Worm (Caenorhabditis elegans) whole organism, L2 larva: ENCODE results near the gene T08D2.6.
"Not testable (repeated sequence)": the region's sequence is repeated elsewhere in the genome, so short reads cannot be mapped to it uniquely, and the experiment has no call there.

ENCODE experiments used
- lin-11 ChIP-seq: fragments of 150-350 bp; sonication (generic microtip); optimal IDR thresholded peaks from 2 replicates; lab custom pipeline; 2014; ENCODE audit warnings: missing biosample characterization, missing genetic modification characterization, inconsistent platforms, mixed read lengths
- lin-13 ChIP-seq: fragments of 150-350 bp; optimal IDR thresholded peaks from 2 replicates; lab custom pipeline; 2014; ENCODE audit warnings: missing biosample characterization, missing genetic modification reagents, missing genetic modification characterization
- nhr-11 ChIP-seq: fragments of 150-350 bp; optimal IDR thresholded peaks from 2 replicates; lab custom pipeline; 2014; ENCODE audit warnings: missing biosample characterization, missing genetic modification characterization
- unc-39 ChIP-seq: fragments of 150-350 bp; optimal IDR thresholded peaks from 2 replicates; lab custom pipeline; 2014; ENCODE audit warnings: missing biosample characterization, missing genetic modification characterization
- unc-55 ChIP-seq: fragments of 150-350 bp; sonication (generic microtip); optimal IDR thresholded peaks from 3 replicates; lab custom pipeline; 2014; ENCODE audit warnings: missing biosample characterization, missing genetic modification reagents, missing genetic modification characterization
- unc-62 ChIP-seq: fragments of 150-350 bp; optimal IDR thresholded peaks from 2 replicates; lab custom pipeline; 2014; ENCODE audit warnings: missing biosample characterization, missing genetic modification reagents, missing genetic modification characterization

ce11 chrX:163034-163433 is 18.9 kb downstream of the T08D2.6 start, which contains the start of gene tmed-12:
- not testable (repeated sequence) for TF ChIP-seq lin-13 (GFP tag; lab: Kevin White, UChicago); unc-55 (GFP tag; lab: Kevin White, UChicago); lin-11 (tag; lab: Kevin White, UChicago); unc-62 (GFP tag; lab: Kevin White, UChicago); nhr-11 (tag; lab: Kevin White, UChicago); unc-39 (tag; lab: Kevin White, UChicago)
